Worm (Caenorhabditis elegans) whole organism, L4 larva: ENCODE data around the gene set-19.

Experiments
- R02D3.7 ChIP-seq: fragments of 150-350 bp; sonication (generic microtip); optimal IDR thresholded peaks from 3 replicates; lab custom pipeline; 2014; ENCODE audit warnings: missing biosample characterization, missing genetic modification characterization
- T20F7.1 ChIP-seq: fragments of 200-800 bp; sonication (Bioruptor generic); optimal IDR thresholded peaks from 2 replicates; lab custom pipeline; 2018; ENCODE audit warnings: mild to moderate bottlenecking, missing genetic modification characterization, missing compliant biosample characterization
- T26A8.4 ChIP-seq: fragments of 200-800 bp; sonication (Bioruptor generic); IDR thresholded peaks from 2 replicates; pipeline ENCODE4 v1.3.6; 2022; ENCODE audit warnings: missing genetic modification characterization, missing compliant biosample characterization
- Y5F2A.4 ChIP-seq: fragments of 200-800 bp; sonication (Bioruptor generic); optimal IDR thresholded peaks from 2 replicates; lab custom pipeline; 2018; ENCODE audit warnings: mild to moderate bottlenecking, missing genetic modification characterization, missing compliant biosample characterization
- aha-1 ChIP-seq: fragments of 150-350 bp; peaks from one replicate; lab custom pipeline; 2014; ENCODE audit warnings: missing biosample characterization, missing genetic modification characterization
- ama-1 ChIP-seq: fragments of 150-350 bp; optimal IDR thresholded peaks from 2 replicates; lab custom pipeline; 2014; ENCODE audit warnings: inconsistent platforms, mixed read lengths
- arid-1 ChIP-seq: fragments of 200-800 bp; sonication (Bioruptor generic); conservative IDR thresholded peaks from 2 replicates; pipeline ENCODE4 v1.3.6; 2022; ENCODE audit warnings: missing genetic modification reagents, missing genetic modification characterization, missing compliant biosample characterization
- attf-4 ChIP-seq: sonication (generic microtip); optimal IDR thresholded peaks from 3 replicates; lab custom pipeline; 2017; ENCODE audit warnings: missing biosample characterization, missing genetic modification characterization
- ceh-28 ChIP-seq: fragments of 150-350 bp; optimal IDR thresholded peaks from 2 replicates; lab custom pipeline; 2014; ENCODE audit warnings: missing biosample characterization, missing genetic modification reagents, missing genetic modification characterization
- ceh-32 ChIP-seq: sonication (generic microtip); optimal IDR thresholded peaks from 2 replicates; lab custom pipeline; 2016; ENCODE audit warnings: mild to moderate bottlenecking, missing genetic modification characterization, missing compliant biosample characterization; ENCODE audit not compliant: poor library complexity
- ctbp-1 ChIP-seq: fragments of 200-800 bp; sonication (Bioruptor generic); IDR thresholded peaks from 2 replicates; pipeline ENCODE4 v1.3.6; 2022; ENCODE audit warnings: missing genetic modification reagents, missing genetic modification characterization, missing compliant biosample characterization
- daf-12 ChIP-seq: fragments of 150-350 bp; optimal IDR thresholded peaks from 2 replicates; lab custom pipeline; 2014; ENCODE audit warnings: missing biosample characterization, missing genetic modification reagents, missing genetic modification characterization
- daf-16 ChIP-seq, 3 experiments: sonication (generic microtip); optimal IDR thresholded peaks; 2 replicates each; lab custom pipeline; 2016 to 2017; ENCODE audit warnings: missing genetic modification characterization in 3 of 3, missing genetic modification reagents in 3 of 3, mild to moderate bottlenecking in 2 of 3, missing compliant biosample characterization in 2 of 3, missing biosample characterization in 1 of 3, moderate library complexity in 1 of 3
- dmd-6 ChIP-seq: fragments of 200-800 bp; sonication (Bioruptor generic); IDR thresholded peaks from 2 replicates; pipeline ENCODE4 v1.3.6; 2022; ENCODE audit warnings: missing genetic modification reagents, missing genetic modification characterization, missing compliant biosample characterization
- duxl-1 ChIP-seq: sonication (generic microtip); optimal IDR thresholded peaks from 2 replicates; lab custom pipeline; 2016; ENCODE audit warnings: mild to moderate bottlenecking, missing genetic modification characterization, moderate library complexity, missing compliant biosample characterization; ENCODE audit not compliant: poor library complexity
- dve-1 ChIP-seq: sonication (generic microtip); optimal IDR thresholded peaks from 2 replicates; lab custom pipeline; 2017; ENCODE audit warnings: antibody characterized with exemption, mild to moderate bottlenecking, missing genetic modification characterization, missing compliant biosample characterization; ENCODE audit not compliant: insufficient read depth
- fos-1 ChIP-seq: fragments of 150-350 bp; optimal IDR thresholded peaks from 2 replicates; lab custom pipeline; 2014; ENCODE audit warnings: missing biosample characterization, missing genetic modification characterization
- gei-8 ChIP-seq: fragments of 200-800 bp; sonication (Bioruptor generic); optimal IDR thresholded peaks from 2 replicates; lab custom pipeline; 2018; ENCODE audit warnings: mild to moderate bottlenecking, missing genetic modification characterization, missing compliant biosample characterization
- hif-1 ChIP-seq, 2 experiments: sonication (generic microtip); optimal IDR thresholded peaks; 2 replicates each; lab custom pipeline; 2016 to 2017; ENCODE audit warnings: missing compliant biosample characterization in 2 of 2, missing genetic modification characterization in 2 of 2, missing genetic modification reagents in 2 of 2, missing genotype in 2 of 2, mild to moderate bottlenecking in 1 of 2
- hlh-11 ChIP-seq: fragments of 200-800 bp; sonication (Bioruptor generic); optimal IDR thresholded peaks from 2 replicates; lab custom pipeline; 2018; ENCODE audit warnings: mild to moderate bottlenecking, missing genetic modification characterization, missing compliant biosample characterization
- hlh-30 ChIP-seq: sonication (generic microtip); optimal IDR thresholded peaks from 2 replicates; lab custom pipeline; 2017; ENCODE audit warnings: antibody characterized with exemption, mild to moderate bottlenecking, missing genetic modification characterization, missing compliant biosample characterization; ENCODE audit not compliant: insufficient read depth
- hmg-1.1 ChIP-seq: fragments of 200-800 bp; sonication (Bioruptor generic); IDR thresholded peaks from 2 replicates; pipeline ENCODE4 v1.3.6; 2022; ENCODE audit warnings: missing genetic modification reagents, missing genetic modification characterization, missing compliant biosample characterization
- lin-13 ChIP-seq: fragments of 150-350 bp; optimal IDR thresholded peaks from 2 replicates; lab custom pipeline; 2014; ENCODE audit warnings: missing biosample characterization, missing genetic modification reagents, missing genetic modification characterization
- lin-29 ChIP-seq: fragments of 200-800 bp; sonication (Bioruptor generic); IDR thresholded peaks from 2 replicates; pipeline ENCODE4 v1.3.6; 2022; ENCODE audit warnings: missing genetic modification reagents, missing genetic modification characterization, missing compliant biosample characterization
- lin-38 ChIP-seq: fragments of 200-800 bp; sonication (Bioruptor generic); IDR thresholded peaks from 2 replicates; pipeline ENCODE4 v1.3.6; 2022; ENCODE audit warnings: missing genetic modification reagents, missing genetic modification characterization, missing compliant biosample characterization
- madf-5 ChIP-seq, 2 experiments: fragments of 200-800 bp; sonication (Bioruptor generic); IDR thresholded peaks; 2 replicates each; pipeline ENCODE4 v1.3.6; 2022; ENCODE audit warnings: missing compliant biosample characterization in 2 of 2, missing genetic modification characterization in 2 of 2
- madf-9 ChIP-seq: fragments of 200-800 bp; sonication (Bioruptor generic); conservative IDR thresholded peaks from 2 replicates; pipeline ENCODE4 v1.3.6; 2022; ENCODE audit warnings: missing genetic modification reagents, missing genetic modification characterization, missing compliant biosample characterization
- mdl-1 ChIP-seq, 2 experiments: fragments of 150-350 bp in 1 of 2; sonication (generic microtip) in 1 of 2; optimal IDR thresholded peaks; 2 replicates each; lab custom pipeline; 2014 to 2017; ENCODE audit warnings: missing biosample characterization in 2 of 2, missing genetic modification characterization in 2 of 2
- mep-1 ChIP-seq: fragments of 150-350 bp; sonication (generic microtip); optimal IDR thresholded peaks from 3 replicates; lab custom pipeline; 2014; ENCODE audit warnings: missing biosample characterization, missing genetic modification characterization
- mxl-2 ChIP-seq: fragments of 200-800 bp; sonication (Bioruptor generic); conservative IDR thresholded peaks from 2 replicates; pipeline ENCODE4 v1.3.6; 2022; ENCODE audit warnings: missing genetic modification reagents, missing genetic modification characterization, missing compliant biosample characterization
- mxl-3 ChIP-seq: fragments of 200-800 bp; sonication (Bioruptor generic); optimal IDR thresholded peaks from 2 replicates; lab custom pipeline; 2018; ENCODE audit warnings: mild to moderate bottlenecking, missing genetic modification characterization, missing compliant biosample characterization
- nhr-11 ChIP-seq: fragments of 150-350 bp; optimal IDR thresholded peaks from 2 replicates; lab custom pipeline; 2014; ENCODE audit warnings: missing biosample characterization, missing genetic modification characterization
- nhr-28 ChIP-seq: fragments of 150-350 bp; optimal IDR thresholded peaks from 2 replicates; lab custom pipeline; 2014; ENCODE audit warnings: missing biosample characterization, missing genetic modification characterization
- nhr-48 ChIP-seq: sonication (generic microtip); optimal IDR thresholded peaks from 2 replicates; lab custom pipeline; 2016; ENCODE audit warnings: mild to moderate bottlenecking, missing genetic modification characterization, missing compliant biosample characterization
- nhr-77 ChIP-seq: fragments of 150-350 bp; optimal IDR thresholded peaks from 2 replicates; lab custom pipeline; 2014; ENCODE audit warnings: missing biosample characterization, missing genetic modification characterization
- pha-4 ChIP-seq, 2 experiments: fragments of 150-350 bp in 1 of 2; fragments of 200-800 bp in 1 of 2; sonication (Bioruptor generic) in 1 of 2; IDR thresholded peaks in 1 of 2; optimal IDR thresholded peaks in 1 of 2; 2 replicates each; pipeline versions ENCODE4 v1.3.6 to Lab custom; 2014 to 2022; ENCODE audit warnings: missing genetic modification characterization in 2 of 2, missing genetic modification reagents in 2 of 2, missing biosample characterization in 1 of 2, missing compliant biosample characterization in 1 of 2
- php-3 ChIP-seq: fragments of 200-800 bp; sonication (Bioruptor generic); IDR thresholded peaks from 2 replicates; pipeline ENCODE4 v1.3.6; 2022; ENCODE audit warnings: missing genetic modification reagents, missing genetic modification characterization, missing compliant biosample characterization
- pqm-1 ChIP-seq: sonication (generic microtip); optimal IDR thresholded peaks from 2 replicates; lab custom pipeline; 2017; ENCODE audit warnings: missing biosample characterization, missing genetic modification characterization
- vab-7 ChIP-seq: fragments of 200-800 bp; sonication (Bioruptor generic); IDR thresholded peaks from 2 replicates; pipeline ENCODE4 v1.3.6; 2022; ENCODE audit warnings: missing genetic modification reagents, missing genetic modification characterization, missing compliant biosample characterization
- zag-1 ChIP-seq: fragments of 150-350 bp; optimal IDR thresholded peaks from 2 replicates; lab custom pipeline; 2014; ENCODE audit warnings: missing biosample characterization, missing genetic modification characterization
- zip-11 ChIP-seq: fragments of 200-800 bp; sonication (Bioruptor generic); IDR thresholded peaks from 2 replicates; pipeline ENCODE4 v1.3.6; 2022; ENCODE audit warnings: missing genetic modification characterization, missing compliant biosample characterization

set-19 gene

ce11 chrX:5655601-5656000, 24.4 kb downstream of the set-19 start:
- TF ChIP-seq nhr-28 (tag; lab: Kevin White, UChicago) (no peak), aha-1 (peak; percentile 68)

ce11 chrX:5653813-5654212, 26.2 kb downstream of the set-19 start, which contains the start of gene T22B7.7:
TSS of gene T22B7.7 (minus strand) at chrX:5654074.
- TF ChIP-seq dmd-6 (GFP tag; lab: Robert Waterston, UW) (peak; percentile 96), ceh-32 (tag; lab: Kevin White, UChicago) (no peak), mxl-3 (GFP tag; lab: Kevin White, UChicago) (peak; percentile 70), hmg-1.1 (GFP tag; lab: Robert Waterston, UW) (peak; percentile 35; the same call in 1 of the 2 replicates), mdl-1 (tag; optimal IDR thresholded peaks at IDR 0.05; lab: Kevin White, UChicago) (peak in 1 of 2 experiments; percentile 81), mxl-2 (peak; percentile 92), mep-1 (no peak), madf-9 (no peak), ama-1 (no peak), hif-1 (tag; optimal IDR thresholded peaks at IDR 0.05; lab: Kevin White, UChicago) (peak in 1 of 2 experiments; percentile 57), nhr-28 (tag; lab: Kevin White, UChicago) (peak; percentile 78), nhr-48 (tag; lab: Kevin White, UChicago) (peak; percentile 79), daf-12 (no peak), lin-13 (GFP tag; lab: Kevin White, UChicago) (peak; percentile 0), nhr-11 (peak; percentile 31), ceh-28 (tag; lab: Kevin White, UChicago) (no peak), T20F7.1 (GFP tag; lab: Kevin White, UChicago) (no peak), daf-16 (GFP tag; optimal IDR thresholded peaks at IDR 0.05; lab: Kevin White, UChicago) (peak in 1 of 2 experiments; percentile 97), daf-16 (tag; optimal IDR thresholded peaks at IDR 0.05; lab: Kevin White, UChicago) (peak; percentile 83), vab-7 (GFP tag; lab: Robert Waterston, UW) (no peak), lin-38 (GFP tag; lab: Robert Waterston, UW) (no peak), lin-29 (no peak), pqm-1 (tag; lab: Kevin White, UChicago) (peak; percentile 42), duxl-1 (no peak), hlh-30 (tag; lab: Kevin White, UChicago) (peak; percentile 80), hlh-11 (tag; lab: Kevin White, UChicago) (peak; percentile 92), pha-4 (GFP tag; IDR thresholded peaks at IDR 0.05; lab: Robert Waterston, UW) (no peak), pha-4 (tag; optimal IDR thresholded peaks at IDR 0.05; lab: Kevin White, UChicago) (no peak), aha-1 (peak; percentile 82), nhr-77 (tag; lab: Kevin White, UChicago) (peak; percentile 3), dve-1 (peak; percentile 64), gei-8 (GFP tag; lab: Kevin White, UChicago) (peak; percentile 43)

- TF ChIP-seq duxl-1 (no peak), attf-4 (no peak), madf-5 (GFP tag; IDR thresholded peaks at IDR 0.05; lab: Robert Waterston, UW) (no peak)
Observed at ce11 chrX:5647884-5648283, 32.1 kb downstream of the set-19 start, which contains the start of gene srv-7. TSS of gene srv-7 (minus strand) at chrX:5647984.

ce11 chrX:5646951-5647423, 33.0 kb downstream of the set-19 start, which contains the start of gene T22B7.3:
TSS of gene T22B7.3 (plus strand) at chrX:5647373.
- TF ChIP-seq nhr-48 (tag; lab: Kevin White, UChicago) (peak; percentile 61), T26A8.4 (no peak), nhr-77 (tag; lab: Kevin White, UChicago) (no peak), arid-1 (no peak), zag-1 (tag; lab: Kevin White, UChicago) (no peak), Y5F2A.4 (GFP tag; lab: Kevin White, UChicago) (no peak), zip-11 (GFP tag; lab: Robert Waterston, UW) (no peak), nhr-11 (no peak), fos-1 (tag; lab: Kevin White, UChicago) (no peak), ctbp-1 (no peak), R02D3.7 (tag; lab: Kevin White, UChicago) (no peak), php-3 (GFP tag; lab: Robert Waterston, UW) (0 out of 2 replicates have a peak, but pooled peaks have one; percentile 33)
